Worm (Caenorhabditis elegans): ENCODE measurements around the gene F59B10.4.

- TF ChIP-seq Y53G8AR.9 (GFP tag; conservative IDR thresholded peaks at IDR 0.05): no peak
- no peak for TF ChIP-seq lir-1 (GFP tag; conservative IDR thresholded peaks at IDR 0.05)
- no peak for TF ChIP-seq chd-7 (tag; optimal IDR thresholded peaks at IDR 0.05)
- TF ChIP-seq attf-5 (GFP tag; optimal IDR thresholded peaks at IDR 0.05): peak; percentile 2
- TF ChIP-seq F33H1.4 (GFP tag; IDR thresholded peaks at IDR 0.05): no peak
- TF ChIP-seq snpc-3.4 (tag; optimal IDR thresholded peaks at IDR 0.05): no peak
- TF ChIP-seq madf-3 (GFP tag; IDR thresholded peaks at IDR 0.05): no peak
- TF ChIP-seq madf-6 (GFP tag; IDR thresholded peaks at IDR 0.05): no peak
- no peak for TF ChIP-seq pha-4 (tag; optimal IDR thresholded peaks at IDR 0.05)
- no peak for TF ChIP-seq ceh-58 (GFP tag; IDR thresholded peaks at IDR 0.05)
- TF ChIP-seq ztf-18 (tag; optimal IDR thresholded peaks at IDR 0.05): no peak
- TF ChIP-seq Y67H2A.10 (GFP tag; conservative IDR thresholded peaks at IDR 0.05): no peak
- no peak for TF ChIP-seq mxl-1 (tag; optimal IDR thresholded peaks at IDR 0.05)
- TF ChIP-seq nfya-1 (tag; optimal IDR thresholded peaks at IDR 0.05; ENCODE audit: borderline replicate concordance, insufficient read depth): no peak
Measured at ce11 chrII:10529218-10529751, 10.4 kb upstream of the F59B10.4 start.
